Fruit fly (Drosophila melanogaster) whole organism, embryonic: ENCODE data around the gene CG13373.

Experiments
- ATbp ChIP-seq: fragments of 200-800 bp; sonication (Bioruptor generic); optimal IDR thresholded peaks from 2 replicates; lab custom pipeline; 2017; ENCODE audit warnings: missing biosample characterization, mild to moderate bottlenecking, missing genetic modification characterization, missing genetic modification reagents
- Adf1 ChIP-seq: fragments of 200-800 bp; sonication (Bioruptor generic); IDR thresholded peaks from 2 replicates; pipeline ENCODE4 v1.3.6; 2022; ENCODE audit warnings: missing biosample characterization, missing genetic modification characterization
- CG12299 ChIP-seq: fragments of 200-800 bp; sonication (Bioruptor generic); optimal IDR thresholded peaks from 2 replicates; lab custom pipeline; 2018; ENCODE audit warnings: missing biosample characterization, mild to moderate bottlenecking, missing genetic modification characterization
- CG13775 ChIP-seq: fragments of 200-800 bp; sonication (Bioruptor generic); optimal IDR thresholded peaks from 3 replicates; lab custom pipeline; 2017; ENCODE audit warnings: missing biosample characterization, mild to moderate bottlenecking, missing genetic modification characterization
- CG14965 ChIP-seq: fragments of 200-800 bp; sonication (Bioruptor generic); optimal IDR thresholded peaks from 2 replicates; lab custom pipeline; 2016; ENCODE audit warnings: missing biosample characterization, missing genetic modification characterization, borderline replicate concordance
- CG1603 ChIP-seq: fragments of 200-800 bp; sonication (Bioruptor generic); optimal IDR thresholded peaks from 2 replicates; lab custom pipeline; 2019; ENCODE audit warnings: missing biosample characterization, mild to moderate bottlenecking, missing genetic modification characterization, moderate library complexity
- CG17802 ChIP-seq: fragments of 200-800 bp; sonication (Bioruptor generic); optimal IDR thresholded peaks from 2 replicates; lab custom pipeline; 2018; ENCODE audit warnings: missing biosample characterization, mild to moderate bottlenecking, missing genetic modification characterization, moderate library complexity
- CG18011 ChIP-seq: fragments of 200-800 bp; sonication (Bioruptor generic); optimal IDR thresholded peaks from 2 replicates; lab custom pipeline; 2017; ENCODE audit warnings: missing biosample characterization, missing genetic modification characterization, mild to moderate bottlenecking, moderate library complexity, missing genotype
- CG30020 ChIP-seq: fragments of 200-800 bp; optimal IDR thresholded peaks from 2 replicates; lab custom pipeline; 2019; ENCODE audit warnings: missing biosample characterization, mild to moderate bottlenecking, missing genetic modification characterization, moderate library complexity
- CG3281 ChIP-seq: fragments of 200-800 bp; sonication (Bioruptor generic); optimal IDR thresholded peaks from 3 replicates; lab custom pipeline; 2017; ENCODE audit warnings: missing biosample characterization, mild to moderate bottlenecking, missing genetic modification characterization
- CG42726 ChIP-seq: fragments of 200-800 bp; sonication (Bioruptor generic); IDR thresholded peaks from 2 replicates; pipeline ENCODE4 v1.3.6; 2022; ENCODE audit warnings: missing biosample characterization, missing genetic modification characterization; ENCODE audit not compliant: partially characterized antibody
- CG5245 ChIP-seq: fragments of 200-800 bp; sonication (Bioruptor generic); optimal IDR thresholded peaks from 3 replicates; lab custom pipeline; 2016; ENCODE audit warnings: missing biosample characterization, missing genetic modification characterization
- CG5953 ChIP-seq: fragments of 200-800 bp; sonication (Bioruptor generic); IDR thresholded peaks from 2 replicates; pipeline ENCODE4 v1.3.6; 2022; ENCODE audit warnings: missing biosample characterization, missing genetic modification characterization
- CG6813 ChIP-seq: fragments of 200-800 bp; sonication (Bioruptor generic); optimal IDR thresholded peaks from 2 replicates; lab custom pipeline; 2017; ENCODE audit warnings: missing biosample characterization, missing genetic modification characterization, mild to moderate bottlenecking, moderate library complexity, missing genetic modification reagents
- CG7786 ChIP-seq: fragments of 200-800 bp; sonication (Bioruptor generic); optimal IDR thresholded peaks from 2 replicates; lab custom pipeline; 2016; ENCODE audit warnings: missing biosample characterization, missing genetic modification characterization
- CG7963 ChIP-seq: fragments of 200-800 bp; sonication (Bioruptor generic); IDR thresholded peaks from 3 replicates; pipeline ENCODE4 v1.3.6; 2022; ENCODE audit warnings: missing biosample characterization, missing genetic modification characterization; ENCODE audit not compliant: partially characterized antibody
- CG8765 ChIP-seq: fragments of 200-800 bp; sonication (Bioruptor generic); IDR thresholded peaks from 2 replicates; pipeline ENCODE4 v1.3.6; 2022; ENCODE audit warnings: missing biosample characterization, missing genetic modification characterization
- Dad ChIP-seq: fragments of 200-800 bp; sonication (Bioruptor generic); optimal IDR thresholded peaks from 3 replicates; lab custom pipeline; 2016; ENCODE audit warnings: missing biosample characterization, missing genetic modification characterization
- Dll ChIP-seq: fragments of 200-800 bp; sonication (Bioruptor generic); IDR thresholded peaks from 4 replicates; pipeline ENCODE4 v1.3.6; 2022; ENCODE audit warnings: missing biosample characterization, missing genetic modification characterization; ENCODE audit not compliant: partially characterized antibody
- ERR ChIP-seq: fragments of 200-800 bp; sonication (Bioruptor generic); optimal IDR thresholded peaks from 2 replicates; lab custom pipeline; 2016; ENCODE audit warnings: missing biosample characterization, missing genetic modification characterization
- HHEX ChIP-seq: fragments of 200-800 bp; sonication (Bioruptor generic); optimal IDR thresholded peaks from 3 replicates; lab custom pipeline; 2017; ENCODE audit warnings: missing biosample characterization, mild to moderate bottlenecking, missing genetic modification characterization, missing genetic modification reagents
- Lim3 ChIP-seq: fragments of 200-800 bp; sonication (Bioruptor generic); IDR thresholded peaks from 2 replicates; pipeline ENCODE4 v1.3.6; 2022; ENCODE audit warnings: missing biosample characterization, missing genetic modification characterization
- Mrtf ChIP-seq: fragments of 200-800 bp; sonication (Bioruptor generic); IDR thresholded peaks from 3 replicates; pipeline ENCODE4 v1.3.6; 2022; ENCODE audit warnings: missing biosample characterization, missing genetic modification characterization
- NC2α ChIP-seq: fragments of 200-800 bp; sonication (Bioruptor generic); optimal IDR thresholded peaks from 2 replicates; lab custom pipeline; 2016; ENCODE audit warnings: missing biosample characterization, missing genetic modification characterization
- NC2β ChIP-seq: fragments of 200-800 bp; sonication (Bioruptor generic); optimal IDR thresholded peaks from 2 replicates; lab custom pipeline; 2016; ENCODE audit warnings: missing biosample characterization, missing genetic modification characterization
- NFAT ChIP-seq: fragments of 200-800 bp; sonication (Bioruptor generic); IDR thresholded peaks from 2 replicates; pipeline ENCODE4 v1.3.6; 2022; ENCODE audit warnings: missing biosample characterization, missing genetic modification characterization
- Neu2 ChIP-seq: fragments of 200-800 bp; sonication (Bioruptor generic); optimal IDR thresholded peaks from 3 replicates; lab custom pipeline; 2016; ENCODE audit warnings: missing biosample characterization, missing genetic modification characterization, borderline replicate concordance
- Oli ChIP-seq: fragments of 200-800 bp; sonication (Bioruptor generic); optimal IDR thresholded peaks from 2 replicates; lab custom pipeline; 2018; ENCODE audit warnings: missing biosample characterization, mild to moderate bottlenecking, missing genetic modification characterization, moderate library complexity
- Side ChIP-seq: fragments of 200-800 bp; sonication (Bioruptor generic); optimal IDR thresholded peaks from 2 replicates; lab custom pipeline; 2016; ENCODE audit warnings: missing biosample characterization, missing genetic modification characterization
- Sry-δ ChIP-seq: fragments of 200-800 bp; sonication (Bioruptor generic); optimal IDR thresholded peaks from 2 replicates; lab custom pipeline; 2016; ENCODE audit warnings: missing biosample characterization, missing genetic modification characterization
- Trl ChIP-seq, 3 experiments: fragments of >200 bp in 2 of 3; fragments of 200-800 bp in 1 of 3; sonication (Bioruptor generic) in 1 of 3; optimal IDR thresholded peaks; 2 replicates in 1 of 3; 3 replicates in 2 of 3; lab custom pipeline; 2016 to 2017; ENCODE audit warnings: missing biosample characterization in 1 of 3, missing genetic modification characterization in 1 of 3
- al ChIP-seq: fragments of 200-800 bp; sonication (Bioruptor generic); IDR thresholded peaks from 2 replicates; pipeline ENCODE4 v1.3.6; 2022; ENCODE audit warnings: missing biosample characterization, missing genetic modification characterization
- ase ChIP-seq: fragments of 200-800 bp; sonication (Bioruptor generic); IDR thresholded peaks from 3 replicates; pipeline ENCODE4 v1.3.6; 2022; ENCODE audit warnings: missing biosample characterization, missing genetic modification characterization
- bowl ChIP-seq: fragments of 200-800 bp; sonication (Bioruptor generic); IDR thresholded peaks from 2 replicates; pipeline ENCODE4 v1.3.6; 2022; ENCODE audit warnings: missing biosample characterization, missing genetic modification characterization
- emc ChIP-seq: fragments of 200-800 bp; sonication (Bioruptor generic); optimal IDR thresholded peaks from 2 replicates; lab custom pipeline; 2016; ENCODE audit warnings: missing biosample characterization, missing genetic modification characterization
- exex ChIP-seq: fragments of 200-800 bp; sonication (Bioruptor generic); optimal IDR thresholded peaks from 4 replicates; lab custom pipeline; 2018; ENCODE audit warnings: missing biosample characterization, mild to moderate bottlenecking, missing genetic modification characterization, moderate library complexity
- gcm ChIP-seq: fragments of 200-800 bp; sonication (Bioruptor generic); optimal IDR thresholded peaks from 2 replicates; lab custom pipeline; 2019; ENCODE audit warnings: missing biosample characterization, mild to moderate bottlenecking, missing genetic modification characterization, moderate library complexity
- ind ChIP-seq: fragments of 200-800 bp; sonication (Bioruptor generic); optimal IDR thresholded peaks from 3 replicates; lab custom pipeline; 2016; ENCODE audit warnings: missing biosample characterization, missing genetic modification characterization
- mirr ChIP-seq: fragments of 200-800 bp; sonication (Bioruptor generic); optimal IDR thresholded peaks from 3 replicates; lab custom pipeline; 2018; ENCODE audit warnings: missing biosample characterization, mild to moderate bottlenecking, missing genetic modification characterization
- ro ChIP-seq: fragments of 200-800 bp; sonication (Bioruptor generic); IDR thresholded peaks from 2 replicates; pipeline ENCODE4 v1.3.6; 2022; ENCODE audit warnings: missing biosample characterization, missing genetic modification characterization
- run ChIP-seq: fragments of 200-800 bp; sonication (Bioruptor generic); optimal IDR thresholded peaks from 3 replicates; lab custom pipeline; 2018; ENCODE audit warnings: missing biosample characterization, mild to moderate bottlenecking, missing genetic modification characterization
- sob ChIP-seq: fragments of 200-800 bp; sonication (Bioruptor generic); IDR thresholded peaks from 2 replicates; pipeline ENCODE4 v1.3.6; 2022; ENCODE audit warnings: missing biosample characterization, missing genetic modification characterization
- stc ChIP-seq: fragments of 200-800 bp; sonication (Bioruptor generic); IDR thresholded peaks from 2 replicates; pipeline ENCODE4 v1.3.6; 2022; ENCODE audit warnings: missing biosample characterization, missing genetic modification characterization
- tap ChIP-seq: fragments of 200-800 bp; optimal IDR thresholded peaks from 3 replicates; lab custom pipeline; 2019; ENCODE audit warnings: missing biosample characterization, mild to moderate bottlenecking, missing genetic modification characterization, moderate library complexity
- tup ChIP-seq: fragments of 200-800 bp; sonication (Bioruptor generic); optimal IDR thresholded peaks from 2 replicates; lab custom pipeline; 2016; ENCODE audit warnings: missing biosample characterization, mild to moderate bottlenecking, missing genetic modification characterization, moderate library complexity
- usp ChIP-seq: fragments of >200 bp; optimal IDR thresholded peaks from 2 replicates; lab custom pipeline; 2017; ENCODE audit warnings: missing biosample characterization, missing genetic modification characterization
- vnd ChIP-seq: fragments of 200-800 bp; sonication (Bioruptor generic); IDR thresholded peaks from 3 replicates; pipeline ENCODE4 v1.3.6; 2022; ENCODE audit warnings: missing biosample characterization, missing genetic modification characterization; ENCODE audit not compliant: partially characterized antibody
- zen ChIP-seq: fragments of 200-800 bp; sonication (Bioruptor generic); optimal IDR thresholded peaks from 3 replicates; lab custom pipeline; 2018; ENCODE audit warnings: missing biosample characterization, mild to moderate bottlenecking, missing genetic modification characterization, moderate library complexity

Gene CG13373

dm6 chrX:476230-477143, at the start of gene CG13373, which contains the start of gene ebo (continued):
- TF ChIP-seq CG30020, result peak; percentile 21
- no peak for TF ChIP-seq CG18011 (GFP tag; lab: Kevin White, UChicago)
- no peak for TF ChIP-seq Mrtf
- no peak for TF ChIP-seq mirr
- no peak for TF ChIP-seq Adf1 (GFP tag; lab: Robert Waterston, UW)
- no peak for TF ChIP-seq CG12299 (tag; lab: Kevin White, UChicago)
- no peak for TF ChIP-seq CG7786 (GFP tag; lab: Kevin White, UChicago)
- TF ChIP-seq Neu2 (GFP tag; lab: Kevin White, UChicago), result no peak
- no peak for TF ChIP-seq CG5953 (GFP tag; lab: Robert Waterston, UW)
- TF ChIP-seq run (tag; lab: Kevin White, UChicago), result no peak
- peak; percentile 20 for TF ChIP-seq Oli (tag; lab: Kevin White, UChicago)
- no peak for TF ChIP-seq CG42726 (GFP tag; lab: Robert Waterston, UW)
- TF ChIP-seq Lim3 (GFP tag; lab: Robert Waterston, UW), result no peak
- TF ChIP-seq CG5245 (GFP tag; lab: Kevin White, UChicago), result no peak
- TF ChIP-seq NC2β (GFP tag; lab: Kevin White, UChicago), result no peak
- no peak for TF ChIP-seq NFAT (GFP tag; lab: Robert Waterston, UW)
- 0 out of 2 replicates have a peak, but pooled peaks have one; percentile 43 for TF ChIP-seq sob
- no peak for TF ChIP-seq usp
- no peak for TF ChIP-seq tap (tag; lab: Kevin White, UChicago)
- no peak for TF ChIP-seq tup (GFP tag; lab: Kevin White, UChicago)
- TF ChIP-seq CG14965 (GFP tag; lab: Kevin White, UChicago), result no peak
- no peak for TF ChIP-seq ro (GFP tag; lab: Robert Waterston, UW)
- TF ChIP-seq Dad (GFP tag; lab: Kevin White, UChicago), result no peak
- TF ChIP-seq CG3281, result no peak
- TF ChIP-seq emc, result no peak
- peak; percentile 76 for TF ChIP-seq Sry-δ (GFP tag; lab: Kevin White, UChicago)
- TF ChIP-seq HHEX (GFP tag; lab: Kevin White, UChicago), result no peak
- TF ChIP-seq CG17802, result no peak
- peak; percentile 78 for TF ChIP-seq ase (GFP tag; lab: Robert Waterston, UW)
- TF ChIP-seq ERR (GFP tag; lab: Kevin White, UChicago), result no peak
- TF ChIP-seq vnd, result peak; percentile 55; the same call in 1 of the 3 replicates
- no peak for TF ChIP-seq Side (GFP tag; lab: Kevin White, UChicago)
- TF ChIP-seq stc (GFP tag; lab: Robert Waterston, UW), result no peak
- TF ChIP-seq CG13775 (GFP tag; lab: Kevin White, UChicago), result peak; percentile 16
- TF ChIP-seq CG1603 (tag; lab: Kevin White, UChicago), result no peak
- TF ChIP-seq zen (tag; lab: Kevin White, UChicago), result peak; percentile 36
- TF ChIP-seq bowl (GFP tag; lab: Robert Waterston, UW), result no peak
- 0 out of 2 replicates have a peak, but pooled peaks have one; percentile 17 for TF ChIP-seq al (GFP tag; lab: Robert Waterston, UW)
- TF ChIP-seq gcm (GFP tag; lab: Kevin White, UChicago), result no peak
- no peak for TF ChIP-seq ATbp (GFP tag; lab: Kevin White, UChicago)
- TF ChIP-seq Dll (GFP tag; lab: Robert Waterston, UW), result peak; percentile 69; the same call in 3 of the 4 replicates
- no peak for TF ChIP-seq exex (tag; lab: Kevin White, UChicago)
- TF ChIP-seq CG6813 (GFP tag; lab: Kevin White, UChicago), result no peak
- TF ChIP-seq CG8765 (GFP tag; lab: Robert Waterston, UW), result no peak
- TF ChIP-seq Trl (optimal IDR thresholded peaks at IDR 0.05; lab: Kevin White, UChicago), result no peak
- no peak for TF ChIP-seq Trl (GFP tag; optimal IDR thresholded peaks at IDR 0.05; lab: Kevin White, UChicago)
- TF ChIP-seq NC2α (GFP tag; lab: Kevin White, UChicago), result no peak
- no peak for TF ChIP-seq CG7963 (GFP tag; lab: Robert Waterston, UW)
- no peak for TF ChIP-seq ind (GFP tag; lab: Kevin White, UChicago)
